Worm (Caenorhabditis elegans) whole organism, midembryonic: ENCODE results near the gene egl-5.

Experiments used
- T22C8.4 ChIP-seq: fragments of 200-800 bp; sonication (Bioruptor generic); IDR thresholded peaks from 2 replicates; pipeline ENCODE4 v1.3.6; 2022; ENCODE audit warnings: missing genetic modification characterization, missing compliant biosample characterization
- cog-1 ChIP-seq: sonication (generic microtip); optimal IDR thresholded peaks from 2 replicates; lab custom pipeline; 2016; ENCODE audit warnings: missing genetic modification characterization, missing compliant biosample characterization
- flt-1 ChIP-seq: fragments of 200-800 bp; sonication (Bioruptor generic); IDR thresholded peaks from 2 replicates; pipeline ENCODE4 v1.3.6; 2022; ENCODE audit warnings: missing genetic modification characterization, missing compliant biosample characterization
- klf-2 ChIP-seq: fragments of 200-800 bp; sonication (Bioruptor generic); conservative IDR thresholded peaks from 2 replicates; pipeline ENCODE4 v1.3.6; 2022; ENCODE audit warnings: missing genetic modification reagents, missing genetic modification characterization, missing compliant biosample characterization
- med-1 ChIP-seq: sonication (generic microtip); optimal IDR thresholded peaks from 2 replicates; lab custom pipeline; 2017; ENCODE audit warnings: missing genetic modification characterization, mild to moderate bottlenecking, missing compliant biosample characterization, antibody characterized with exemption, missing genetic modification reagents; ENCODE audit not compliant: insufficient read depth
- ref-1 ChIP-seq: fragments of 200-800 bp; sonication (Bioruptor generic); conservative IDR thresholded peaks from 2 replicates; pipeline ENCODE4 v1.3.6; 2022; ENCODE audit warnings: missing genetic modification reagents, missing genetic modification characterization, missing compliant biosample characterization
- tab-1 ChIP-seq: fragments of 200-800 bp; sonication (Bioruptor generic); IDR thresholded peaks from 2 replicates; pipeline ENCODE4 v1.3.6; 2022; ENCODE audit warnings: missing genetic modification characterization, missing compliant biosample characterization
- ztf-23 ChIP-seq: fragments of 200-800 bp; sonication (Bioruptor generic); IDR thresholded peaks from 2 replicates; pipeline ENCODE4 v1.3.6; 2022; ENCODE audit warnings: missing genetic modification reagents, missing genetic modification characterization, missing compliant biosample characterization
- ztf-29 ChIP-seq: fragments of 200-800 bp; sonication (Bioruptor generic); IDR thresholded peaks from 2 replicates; pipeline ENCODE4 v1.3.6; 2022; ENCODE audit warnings: missing genetic modification reagents, missing genetic modification characterization, missing compliant biosample characterization

The egl-5 gene

ce11 chrIII:7857142-7857541, 43.0 kb downstream of the egl-5 start, which contains the start of gene tag-307:
Gene tag-307 (minus strand): TSS chrIII:7857242.
- TF ChIP-seq ref-1 (GFP tag; lab: Robert Waterston, UW) (no peak), flt-1 (GFP tag; lab: Robert Waterston, UW) (no peak), tab-1 (GFP tag; lab: Robert Waterston, UW) (no peak), med-1 (GFP tag; lab: Kevin White, UChicago) (no peak), cog-1 (tag; lab: Kevin White, UChicago) (no peak), klf-2 (GFP tag; lab: Robert Waterston, UW) (no peak), ztf-23 (no peak), ztf-29 (GFP tag; lab: Robert Waterston, UW) (no peak), T22C8.4 (GFP tag; lab: Robert Waterston, UW) (no peak)

- TF ChIP-seq ztf-29 (GFP tag; lab: Robert Waterston, UW), result no peak
- TF ChIP-seq ztf-23, result no peak
- TF ChIP-seq med-1 (GFP tag; lab: Kevin White, UChicago), result no peak
- TF ChIP-seq tab-1 (GFP tag; lab: Robert Waterston, UW), result no peak
- TF ChIP-seq cog-1 (tag; lab: Kevin White, UChicago), result no peak
- TF ChIP-seq ref-1 (GFP tag; lab: Robert Waterston, UW), result no peak
- no peak for TF ChIP-seq flt-1 (GFP tag; lab: Robert Waterston, UW)
- no peak for TF ChIP-seq klf-2 (GFP tag; lab: Robert Waterston, UW)
- TF ChIP-seq T22C8.4 (GFP tag; lab: Robert Waterston, UW), result no peak
Observed at ce11 chrIII:7858407-7859029, 44.3 kb downstream of the egl-5 start, which contains the start of the genes coq-5 and ufm-1. Gene coq-5 (minus strand): TSS chrIII:7858457. Gene ufm-1 (plus strand): TSS chrIII:7858979.

DNA sequence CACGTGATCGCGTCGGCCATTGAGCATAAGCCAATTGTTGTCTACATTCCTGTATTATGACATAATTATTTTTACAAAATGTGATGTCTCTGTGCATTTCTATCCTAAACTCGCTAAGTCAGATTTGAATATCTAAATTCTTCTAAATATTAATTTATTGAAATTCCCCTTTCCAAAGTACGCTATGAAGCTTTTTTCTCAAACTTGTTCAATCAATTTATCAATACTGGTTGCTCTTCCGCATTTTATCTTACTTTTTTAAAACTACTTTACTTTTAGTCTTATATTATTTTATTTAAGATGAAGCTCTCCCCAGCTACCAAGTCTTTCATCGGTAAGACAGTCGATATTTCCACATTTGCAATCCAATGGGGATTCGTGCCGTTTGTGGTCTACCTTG, 45.1 kb downstream of the egl-5 start, which contains the start of gene tomm-7:
Gene tomm-7 (plus strand): TSS at position 301 of the 400 bp plus-strand sequence.
- TF ChIP-seq flt-1 (GFP tag; lab: Robert Waterston, UW) (no peak), med-1 (GFP tag; lab: Kevin White, UChicago) (no peak), T22C8.4 (GFP tag; lab: Robert Waterston, UW) (no peak), ref-1 (GFP tag; lab: Robert Waterston, UW) (no peak), tab-1 (GFP tag; lab: Robert Waterston, UW) (no peak), ztf-29 (GFP tag; lab: Robert Waterston, UW) (no peak), cog-1 (tag; lab: Kevin White, UChicago) (no peak), ztf-23 (no peak), klf-2 (GFP tag; lab: Robert Waterston, UW) (no peak)

- TF ChIP-seq T22C8.4 (GFP tag; lab: Robert Waterston, UW) (no peak), tab-1 (GFP tag; lab: Robert Waterston, UW) (no peak)
Observed at ce11 chrIII:7860885-7861284, 46.7 kb downstream of the egl-5 start, which contains the start of gene cuc-1. Gene cuc-1 (minus strand): TSS chrIII:7860985.

- TF ChIP-seq flt-1 (GFP tag; lab: Robert Waterston, UW) (no peak), ztf-23 (no peak), T22C8.4 (GFP tag; lab: Robert Waterston, UW) (no peak), cog-1 (tag; lab: Kevin White, UChicago) (no peak), ztf-29 (GFP tag; lab: Robert Waterston, UW) (no peak), klf-2 (GFP tag; lab: Robert Waterston, UW) (no peak), med-1 (GFP tag; lab: Kevin White, UChicago) (no peak), tab-1 (GFP tag; lab: Robert Waterston, UW) (no peak), ref-1 (GFP tag; lab: Robert Waterston, UW) (no peak)
Observed at ce11 chrIII:7861535-7862120, 47.5 kb downstream of the egl-5 start, which contains the start of gene snr-5. Gene snr-5 (plus strand): TSS chrIII:7862070.

ce11 chrIII:7865238-7865761, 51.1 kb downstream of the egl-5 start, which contains the start of gene slc-17.3:
Gene slc-17.3 (minus strand): TSS chrIII:7865288.
- TF ChIP-seq tab-1 (GFP tag; lab: Robert Waterston, UW), result no peak
- no peak for TF ChIP-seq ztf-29 (GFP tag; lab: Robert Waterston, UW)
- TF ChIP-seq ztf-23, result no peak
- TF ChIP-seq cog-1 (tag; lab: Kevin White, UChicago), result no peak
- no peak for TF ChIP-seq med-1 (GFP tag; lab: Kevin White, UChicago)
- no peak for TF ChIP-seq flt-1 (GFP tag; lab: Robert Waterston, UW)
- TF ChIP-seq T22C8.4 (GFP tag; lab: Robert Waterston, UW), result no peak
- no peak for TF ChIP-seq ref-1 (GFP tag; lab: Robert Waterston, UW)

DNA sequence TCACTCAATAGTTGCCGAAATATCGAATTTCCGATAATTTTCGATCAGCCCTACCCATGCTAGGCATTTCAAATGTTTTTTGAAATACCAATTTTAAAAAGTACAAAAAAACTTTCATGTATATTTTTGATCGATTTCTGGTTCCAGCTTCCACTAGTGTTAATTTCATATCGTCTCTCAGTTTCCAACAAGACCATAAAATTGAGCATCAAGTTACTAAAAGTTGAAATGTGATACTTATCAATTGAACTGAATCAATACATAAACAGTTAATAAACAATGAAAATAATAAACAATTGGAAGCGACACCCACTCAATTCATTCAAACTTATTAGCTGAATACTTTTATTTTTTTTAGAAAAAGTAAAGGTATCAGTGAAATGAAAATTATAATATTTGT, 52.0 kb downstream of the egl-5 start, which contains the start of gene cup-4:
Gene cup-4 (plus strand): TSS at position 301 of the 400 bp plus-strand sequence.
- no peak for TF ChIP-seq cog-1 (tag; lab: Kevin White, UChicago)
- TF ChIP-seq flt-1 (GFP tag; lab: Robert Waterston, UW), result no peak
- TF ChIP-seq tab-1 (GFP tag; lab: Robert Waterston, UW), result no peak
- no peak for TF ChIP-seq klf-2 (GFP tag; lab: Robert Waterston, UW)
- TF ChIP-seq ref-1 (GFP tag; lab: Robert Waterston, UW), result no peak
- TF ChIP-seq ztf-29 (GFP tag; lab: Robert Waterston, UW), result no peak
